Worm (Caenorhabditis elegans): ENCODE data around the gene C31H1.1.

C31H1.1 gene

DNA sequence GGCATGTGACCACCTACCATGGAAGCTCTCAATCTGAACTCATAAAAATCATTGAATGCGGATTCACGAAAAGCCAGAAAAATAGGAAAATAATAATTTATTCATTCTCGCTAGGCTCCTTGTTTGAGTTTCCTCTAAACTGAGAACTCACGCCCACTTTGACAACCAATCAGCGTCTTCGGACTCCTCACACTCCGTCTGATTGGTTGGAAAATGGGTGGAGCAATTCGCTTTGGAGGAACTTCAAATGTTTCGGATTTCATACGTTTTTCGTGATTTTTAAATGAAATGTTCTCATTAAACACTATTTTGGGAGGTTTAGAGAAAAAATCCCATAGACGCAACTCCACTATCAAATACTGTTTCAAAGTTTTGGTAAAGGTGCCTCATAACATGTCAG lies 45.7 kb downstream of the C31H1.1 start:
- TF ChIP-seq ZK546.5 (tag; optimal IDR thresholded peaks at IDR 0.05): no peak
- TF ChIP-seq aha-1 (tag): peak; percentile 5

DNA sequence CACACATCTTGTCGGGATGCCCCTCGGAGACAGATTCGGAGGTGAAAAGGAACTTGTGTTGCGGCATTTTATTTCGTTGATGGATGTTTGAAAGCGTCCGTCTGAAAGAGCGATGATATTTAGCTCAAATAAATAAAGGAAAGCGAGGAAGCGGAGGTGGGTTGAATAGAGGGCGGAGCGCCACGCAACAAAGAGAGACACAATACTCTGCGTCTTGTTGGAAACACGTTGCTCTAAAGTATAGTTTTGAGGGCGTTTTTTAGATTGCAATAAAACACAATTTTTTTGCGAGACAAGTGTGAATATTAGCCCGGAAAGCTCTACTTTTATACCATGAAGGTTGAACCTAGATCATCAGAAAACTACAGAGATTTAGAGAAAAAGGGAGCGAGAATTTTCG lies 49.0 kb downstream of the C31H1.1 start, which contains the start of gene sams-4:
TSS of gene sams-4 (minus strand) at position 101 of the 400 bp plus-strand sequence.
- TF ChIP-seq pha-4 (GFP tag; IDR thresholded peaks at IDR 0.05) (no peak), pha-4 (tag; optimal IDR thresholded peaks at IDR 0.05) (no peak), dpl-1 (GFP tag; optimal IDR thresholded peaks at IDR 0.05) (no peak), T26A8.4 (GFP tag; IDR thresholded peaks at IDR 0.05) (no peak)

DNA sequence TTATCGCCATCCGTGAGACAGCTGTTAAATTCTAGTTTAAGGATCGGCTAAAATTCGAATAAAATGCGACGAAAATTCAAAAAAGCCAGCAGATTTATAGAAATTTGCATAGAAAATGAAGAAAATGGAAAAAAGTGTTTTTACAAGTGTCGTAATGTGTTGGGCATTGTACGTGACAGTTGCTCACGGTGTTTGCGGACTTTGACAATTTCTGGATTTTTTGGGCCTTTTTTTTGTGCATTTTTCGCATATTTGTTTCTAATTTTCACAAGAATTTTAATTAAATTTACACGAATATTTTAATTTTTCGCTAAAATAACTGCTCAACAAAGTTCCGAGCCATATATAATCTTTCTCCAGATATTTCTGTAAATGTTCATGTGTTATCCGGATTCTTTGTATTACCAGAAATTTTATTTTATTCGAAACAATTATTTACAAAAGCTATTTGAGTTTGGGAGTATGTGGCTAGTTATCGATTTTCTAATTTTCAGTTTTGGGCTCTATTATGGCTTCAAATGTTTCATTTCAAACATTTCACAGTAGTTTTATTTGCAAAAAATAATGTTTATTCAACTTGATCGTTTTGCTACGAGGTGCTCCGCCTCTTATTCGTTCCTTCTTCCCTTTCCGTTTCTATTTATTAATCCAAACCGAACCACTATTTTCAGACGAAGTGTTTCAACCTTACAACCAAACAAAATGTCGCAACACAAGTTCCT lies 50.9 kb downstream of the C31H1.1 start, which contains the start of gene sams-3:
TSS of gene sams-3 (plus strand) at position 672 of the 722 bp plus-strand sequence.
- TF ChIP-seq mep-1 (tag; optimal IDR thresholded peaks at IDR 0.05) (peak; percentile 36), lsy-2 (tag; optimal IDR thresholded peaks at IDR 0.05) (peak in 1 of 2 experiments; percentile 64), ama-1 (optimal IDR thresholded peaks at IDR 0.05) (no peak), pha-4 (GFP tag; IDR thresholded peaks at IDR 0.05) (no peak), pha-4 (tag; optimal IDR thresholded peaks at IDR 0.05) (peak; percentile 25), snpc-1.2 (GFP tag; IDR thresholded peaks at IDR 0.05) (peak; percentile 62), nhr-10 (tag; optimal IDR thresholded peaks at IDR 0.05) (no peak), hlh-30 (tag; optimal IDR thresholded peaks at IDR 0.05; ENCODE audit: insufficient read depth) (peak; percentile 7), lin-38 (GFP tag; IDR thresholded peaks at IDR 0.05) (peak; percentile 8; the same call in 1 of the 2 replicates), dpl-1 (GFP tag; optimal IDR thresholded peaks at IDR 0.05) (peak; percentile 57)

Data from whole organism, L4 larva.